Worm (Caenorhabditis elegans) whole organism, L4/young adult: Measurements from ENCODE around the gene best-24.

Experiments
- W03F9.2 ChIP-seq: fragments of 150-350 bp; optimal IDR thresholded peaks from 2 replicates; lab custom pipeline; 2014; ENCODE audit warnings: missing biosample characterization, missing genetic modification characterization
- dao-5 ChIP-seq: sonication (generic microtip); optimal IDR thresholded peaks from 2 replicates; lab custom pipeline; 2016; ENCODE audit warnings: missing genotype, missing genetic modification characterization, moderate library complexity, missing compliant biosample characterization
- him-1 ChIP-seq: sonication (generic microtip); optimal IDR thresholded peaks from 2 replicates; lab custom pipeline; 2016; ENCODE audit warnings: missing genotype, missing genetic modification reagents, missing genetic modification characterization, missing compliant biosample characterization

- TF ChIP-seq dao-5 (tag; lab: Kevin White, UChicago) (no peak), him-1 (tag; lab: Kevin White, UChicago) (no peak), W03F9.2 (tag; lab: Kevin White, UChicago) (no peak)
These were observed 6.1 kb upstream of the best-24 start, which contains the start of gene ZK688.4 for ce11 chrIII:7894724-7895123.
